Worm (Caenorhabditis elegans) whole organism, L4 larva: ENCODE data around the gene R148.3.

Source experiments
- ama-1 ChIP-seq: fragments of 150-350 bp; optimal IDR thresholded peaks from 2 replicates; lab custom pipeline; 2014; ENCODE audit warnings: inconsistent platforms, mixed read lengths
- ceh-82 ChIP-seq: sonication (generic microtip); optimal IDR thresholded peaks from 2 replicates; lab custom pipeline; 2017; ENCODE audit warnings: missing biosample characterization, missing genetic modification characterization
- fkh-10 ChIP-seq: fragments of 150-350 bp; optimal IDR thresholded peaks from 2 replicates; lab custom pipeline; 2014; ENCODE audit warnings: missing biosample characterization, missing genetic modification reagents, missing genetic modification characterization
- nhr-237 ChIP-seq: sonication (generic microtip); optimal IDR thresholded peaks from 2 replicates; lab custom pipeline; 2017; ENCODE audit warnings: missing biosample characterization, missing genetic modification characterization
- nhr-76 ChIP-seq: fragments of 150-350 bp; optimal IDR thresholded peaks from 2 replicates; lab custom pipeline; 2014; ENCODE audit warnings: missing biosample characterization, missing genetic modification characterization
- saeg-2 ChIP-seq: fragments of 200-800 bp; sonication (Bioruptor generic); IDR thresholded peaks from 2 replicates; pipeline ENCODE4 v1.3.6; 2022; ENCODE audit warnings: missing genetic modification reagents, missing genetic modification characterization, missing compliant biosample characterization
- unc-130 ChIP-seq: sonication (generic microtip); optimal IDR thresholded peaks from 2 replicates; lab custom pipeline; 2016; ENCODE audit warnings: missing genetic modification reagents, missing genetic modification characterization, missing compliant biosample characterization
- zag-1 ChIP-seq: fragments of 150-350 bp; optimal IDR thresholded peaks from 2 replicates; lab custom pipeline; 2014; ENCODE audit warnings: missing biosample characterization, missing genetic modification characterization
- ztf-11 ChIP-seq: fragments of 150-350 bp; optimal IDR thresholded peaks from 2 replicates; lab custom pipeline; 2014; ENCODE audit warnings: missing biosample characterization, missing genetic modification characterization

DNA sequence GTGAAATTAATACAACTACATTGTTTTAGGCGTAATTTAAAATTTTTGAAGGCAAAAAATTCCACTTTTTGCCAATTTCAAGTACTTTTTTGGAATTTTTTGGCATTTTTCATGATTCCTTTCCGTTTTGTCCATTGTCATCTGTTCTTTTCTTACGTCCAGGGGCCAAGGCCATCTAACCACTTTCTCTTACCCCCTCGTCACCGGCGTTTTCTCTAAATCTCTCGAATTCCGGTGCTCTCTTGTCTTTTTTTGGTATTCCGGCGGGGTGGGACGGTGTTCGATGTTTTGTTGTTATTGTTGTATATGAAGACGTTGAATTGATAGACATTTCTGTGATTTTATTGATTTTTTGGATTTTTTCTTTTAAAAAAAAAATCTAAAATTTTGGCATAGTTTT, 13.5 kb upstream of the R148.3 start:
- TF ChIP-seq fkh-10 (GFP tag; lab: Kevin White, UChicago): no peak
- TF ChIP-seq nhr-76 (tag; lab: Kevin White, UChicago): no peak
- TF ChIP-seq zag-1 (tag; lab: Kevin White, UChicago): no peak
- no peak for TF ChIP-seq ama-1
- TF ChIP-seq unc-130 (GFP tag; lab: Kevin White, UChicago): no peak
- TF ChIP-seq ceh-82 (tag; lab: Kevin White, UChicago): no peak
- TF ChIP-seq ztf-11: no peak
- no peak for TF ChIP-seq saeg-2 (GFP tag; lab: Robert Waterston, UW)
- TF ChIP-seq nhr-237 (tag; lab: Kevin White, UChicago): no peak
